Worm (Caenorhabditis elegans): ENCODE measurements around the gene hadb-1.

DNA sequence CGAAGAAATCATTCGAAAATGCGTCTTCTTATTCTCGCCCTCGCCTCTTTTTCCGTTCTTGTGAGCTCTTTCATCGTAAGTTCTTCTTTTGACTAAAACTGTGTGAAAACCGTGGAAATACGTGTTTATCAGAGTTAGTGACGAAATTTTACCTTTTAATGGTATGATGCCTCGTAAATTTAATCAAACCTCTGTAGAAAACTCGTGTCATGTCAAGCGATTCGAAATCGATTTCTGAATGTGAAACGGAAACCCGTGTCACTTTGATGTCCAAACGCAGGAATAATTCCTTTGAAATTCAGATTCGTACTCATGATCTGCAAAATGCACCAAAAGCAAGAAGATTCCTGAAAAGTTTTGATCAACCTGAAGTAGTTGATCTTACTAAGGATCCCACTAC is 39.7 kb downstream of the hadb-1 start, which contains the start of gene F22B7.3:
- TF ChIP-seq mep-1 (tag; optimal IDR thresholded peaks at IDR 0.05) (no peak), drap-1 (GFP tag; optimal IDR thresholded peaks at IDR 0.05) (no peak), pha-4 (tag; optimal IDR thresholded peaks at IDR 0.05) (no peak), unc-62 (GFP tag; optimal IDR thresholded peaks at IDR 0.05) (no peak), nhr-28 (tag; optimal IDR thresholded peaks at IDR 0.05) (no peak), snpc-4 (tag; optimal IDR thresholded peaks at IDR 0.05) (no peak)

Data from whole organism, mixed stage, embryonic.